Worm (Caenorhabditis elegans) whole organism, late embryonic: ENCODE data around the gene ilys-6.

ENCODE experiments used
- C08G9.2 ChIP-seq: sonication (generic microtip); optimal IDR thresholded peaks from 2 replicates; lab custom pipeline; 2016; ENCODE audit warnings: mild to moderate bottlenecking, missing genetic modification characterization, moderate library complexity, missing compliant biosample characterization
- C38D4.7 ChIP-seq: fragments of 200-800 bp; sonication (Bioruptor generic); optimal IDR thresholded peaks from 2 replicates; lab custom pipeline; 2018; ENCODE audit warnings: mild to moderate bottlenecking, missing genetic modification characterization, moderate library complexity, missing compliant biosample characterization
- F13H6.1 ChIP-seq: sonication (generic microtip); optimal IDR thresholded peaks from 2 replicates; lab custom pipeline; 2016; ENCODE audit warnings: missing genetic modification characterization, missing compliant biosample characterization
- K02D7.2 ChIP-seq: sonication (generic microtip); optimal IDR thresholded peaks from 2 replicates; lab custom pipeline; 2017; ENCODE audit warnings: mild to moderate bottlenecking, missing genetic modification characterization, missing compliant biosample characterization
- K09A11.1 ChIP-seq: sonication (generic microtip); optimal IDR thresholded peaks from 2 replicates; lab custom pipeline; 2017; ENCODE audit warnings: antibody characterized with exemption, mild to moderate bottlenecking, missing genetic modification characterization, missing compliant biosample characterization; ENCODE audit not compliant: insufficient read depth
- T23F11.4 ChIP-seq: fragments of 200-800 bp; sonication (Bioruptor generic); optimal IDR thresholded peaks from 2 replicates; lab custom pipeline; 2018; ENCODE audit warnings: mild to moderate bottlenecking, missing genetic modification characterization, missing compliant biosample characterization
- ceh-14 ChIP-seq: sonication (generic microtip); optimal IDR thresholded peaks from 2 replicates; lab custom pipeline; 2016; ENCODE audit warnings: missing genotype, missing genetic modification characterization, missing compliant biosample characterization
- ceh-18 ChIP-seq: sonication (generic microtip); optimal IDR thresholded peaks from 2 replicates; lab custom pipeline; 2016; ENCODE audit warnings: missing genetic modification characterization, missing compliant biosample characterization
- ceh-2 ChIP-seq: sonication (generic microtip); optimal IDR thresholded peaks from 2 replicates; lab custom pipeline; 2016; ENCODE audit warnings: missing genotype, missing genetic modification characterization, missing compliant biosample characterization
- ceh-30 ChIP-seq: fragments of 150-350 bp; optimal IDR thresholded peaks from 2 replicates; lab custom pipeline; 2014; ENCODE audit warnings: missing biosample characterization, missing genetic modification characterization
- ceh-31 ChIP-seq: sonication (generic microtip); optimal IDR thresholded peaks from 2 replicates; lab custom pipeline; 2016; ENCODE audit warnings: missing genetic modification characterization, missing compliant biosample characterization
- ceh-34 ChIP-seq: sonication (generic microtip); optimal IDR thresholded peaks from 2 replicates; lab custom pipeline; 2016; ENCODE audit warnings: mild to moderate bottlenecking, missing genetic modification characterization, missing compliant biosample characterization
- ceh-45 ChIP-seq: fragments of 200-800 bp; sonication (Bioruptor generic); IDR thresholded peaks from 2 replicates; pipeline ENCODE4 v1.3.6; 2022; ENCODE audit warnings: missing genetic modification reagents, missing genetic modification characterization, missing compliant biosample characterization
- ceh-48 ChIP-seq: sonication (generic microtip); optimal IDR thresholded peaks from 2 replicates; lab custom pipeline; 2016; ENCODE audit warnings: missing genetic modification characterization, inconsistent platforms, missing compliant biosample characterization
- dmd-4 ChIP-seq: sonication (generic microtip); optimal IDR thresholded peaks from 2 replicates; lab custom pipeline; 2016; ENCODE audit warnings: borderline replicate concordance, missing genetic modification characterization, missing compliant biosample characterization
- dve-1 ChIP-seq: sonication (generic microtip); optimal IDR thresholded peaks from 2 replicates; lab custom pipeline; 2017; ENCODE audit warnings: antibody characterized with exemption, mild to moderate bottlenecking, missing genetic modification characterization, missing compliant biosample characterization
- elt-2 ChIP-seq: sonication (generic microtip); optimal IDR thresholded peaks from 2 replicates; lab custom pipeline; 2016; ENCODE audit warnings: missing genetic modification reagents, missing genetic modification characterization, missing compliant biosample characterization
- elt-4 ChIP-seq: sonication (generic microtip); optimal IDR thresholded peaks from 2 replicates; lab custom pipeline; 2016; ENCODE audit warnings: missing genetic modification characterization, missing compliant biosample characterization
- fax-1 ChIP-seq: sonication (generic microtip); optimal IDR thresholded peaks from 2 replicates; lab custom pipeline; 2016; ENCODE audit warnings: missing genotype, missing genetic modification characterization, missing compliant biosample characterization
- gmeb-2 ChIP-seq: sonication (generic microtip); optimal IDR thresholded peaks from 2 replicates; lab custom pipeline; 2016; ENCODE audit warnings: missing genetic modification characterization, inconsistent platforms, missing compliant biosample characterization
- hlh-13 ChIP-seq: fragments of 200-800 bp; sonication (Bioruptor generic); optimal IDR thresholded peaks from 2 replicates; lab custom pipeline; 2018; ENCODE audit warnings: mild to moderate bottlenecking, missing genetic modification characterization, missing compliant biosample characterization
- hlh-15 ChIP-seq: sonication (generic microtip); optimal IDR thresholded peaks from 2 replicates; lab custom pipeline; 2016; ENCODE audit warnings: missing genetic modification characterization, missing compliant biosample characterization
- hlh-8 ChIP-seq: sonication (generic microtip); optimal IDR thresholded peaks from 2 replicates; lab custom pipeline; 2016; ENCODE audit warnings: missing genotype, missing genetic modification characterization, missing compliant biosample characterization
- lim-6 ChIP-seq: sonication (generic microtip); optimal IDR thresholded peaks from 2 replicates; lab custom pipeline; 2016; ENCODE audit warnings: missing genetic modification characterization, missing compliant biosample characterization
- lin-11 ChIP-seq: fragments of 200-800 bp; sonication (Bioruptor generic); optimal IDR thresholded peaks from 2 replicates; lab custom pipeline; 2018; ENCODE audit warnings: mild to moderate bottlenecking, missing genetic modification characterization, missing compliant biosample characterization
- nfya-1 ChIP-seq: sonication (generic microtip); optimal IDR thresholded peaks from 2 replicates; lab custom pipeline; 2017; ENCODE audit warnings: missing genetic modification characterization, mild to moderate bottlenecking, missing compliant biosample characterization, antibody characterized with exemption, moderate library complexity
- nhr-232 ChIP-seq: sonication (generic microtip); optimal IDR thresholded peaks from 2 replicates; lab custom pipeline; 2016; ENCODE audit warnings: missing genetic modification characterization, missing compliant biosample characterization
- npax-4 ChIP-seq: sonication (generic microtip); optimal IDR thresholded peaks from 2 replicates; lab custom pipeline; 2016; ENCODE audit warnings: missing genetic modification characterization, missing compliant biosample characterization
- pha-4 ChIP-seq: fragments of 150-350 bp; optimal IDR thresholded peaks from 2 replicates; lab custom pipeline; 2018; ENCODE audit warnings: missing biosample characterization, missing genetic modification reagents, missing genetic modification characterization
- pqm-1 ChIP-seq: sonication (generic microtip); optimal IDR thresholded peaks from 2 replicates; lab custom pipeline; 2016; ENCODE audit warnings: missing genetic modification characterization, missing compliant biosample characterization
- pros-1 ChIP-seq: fragments of 150-350 bp; optimal IDR thresholded peaks from 2 replicates; lab custom pipeline; 2014; ENCODE audit warnings: missing biosample characterization, missing genetic modification reagents, missing genetic modification characterization
- ref-2 ChIP-seq: sonication (generic microtip); optimal IDR thresholded peaks from 2 replicates; lab custom pipeline; 2016; ENCODE audit warnings: missing genetic modification characterization, missing compliant biosample characterization
- rnt-1 ChIP-seq: sonication (generic microtip); optimal IDR thresholded peaks from 2 replicates; lab custom pipeline; 2016; ENCODE audit warnings: missing genetic modification characterization, missing compliant biosample characterization
- sdc-2 ChIP-seq: sonication (generic microtip); optimal IDR thresholded peaks from 2 replicates; lab custom pipeline; 2016; ENCODE audit warnings: missing genotype, missing genetic modification characterization, missing compliant biosample characterization
- sox-2 ChIP-seq: fragments of 200-800 bp; sonication (Bioruptor generic); IDR thresholded peaks from 2 replicates; pipeline ENCODE4 v1.3.6; 2022; ENCODE audit warnings: missing genetic modification reagents, missing genetic modification characterization, missing compliant biosample characterization
- tbx-2 ChIP-seq: sonication (generic microtip); optimal IDR thresholded peaks from 2 replicates; lab custom pipeline; 2016; ENCODE audit warnings: missing genetic modification characterization, missing compliant biosample characterization
- ttx-3 ChIP-seq: sonication (generic microtip); optimal IDR thresholded peaks from 2 replicates; lab custom pipeline; 2016; ENCODE audit warnings: missing genetic modification reagents, missing genetic modification characterization, missing compliant biosample characterization
- unc-42 ChIP-seq: sonication (generic microtip); optimal IDR thresholded peaks from 2 replicates; lab custom pipeline; 2016; ENCODE audit warnings: missing genotype, missing genetic modification characterization, missing compliant biosample characterization
- unc-55 ChIP-seq: sonication (generic microtip); optimal IDR thresholded peaks from 2 replicates; lab custom pipeline; 2017; ENCODE audit warnings: missing biosample characterization, missing genetic modification reagents, missing genetic modification characterization
- unc-86 ChIP-seq: sonication (generic microtip); optimal IDR thresholded peaks from 2 replicates; lab custom pipeline; 2016; ENCODE audit warnings: missing genetic modification characterization, missing compliant biosample characterization
- zip-5 ChIP-seq: sonication (generic microtip); optimal IDR thresholded peaks from 2 replicates; lab custom pipeline; 2016; ENCODE audit warnings: missing genetic modification characterization, missing compliant biosample characterization
- ztf-16 ChIP-seq: sonication (generic microtip); optimal IDR thresholded peaks from 2 replicates; lab custom pipeline; 2017; ENCODE audit warnings: missing genetic modification characterization, missing compliant biosample characterization

ilys-6 gene

ce11 chrIV:4099773-4100172, 36.3 kb upstream of the ilys-6 start:
- TF ChIP-seq sdc-2 (no peak), T23F11.4 (GFP tag; lab: Kevin White, UChicago) (no peak)

DNA sequence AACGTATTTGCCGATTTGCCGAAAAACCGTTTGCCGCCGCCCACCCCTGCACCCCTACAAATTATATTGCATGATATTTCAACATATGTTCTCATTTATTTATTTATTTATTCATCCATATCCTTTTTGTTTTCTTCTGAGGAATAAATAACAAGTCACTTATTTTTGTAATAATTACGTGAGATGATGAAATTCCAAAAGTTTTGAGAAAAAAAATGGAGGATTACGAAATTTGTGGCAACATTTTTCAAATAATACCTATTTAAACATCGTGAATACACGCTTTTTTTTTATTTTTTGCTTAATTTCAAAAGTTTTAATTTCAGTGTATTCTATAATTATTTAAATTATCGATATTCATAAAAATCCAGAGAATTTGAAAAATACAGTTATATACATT, 33.5 kb upstream of the ilys-6 start:
- TF ChIP-seq C38D4.7 (GFP tag; lab: Kevin White, UChicago) (no peak), unc-86 (no peak), pros-1 (tag; lab: Kevin White, UChicago) (no peak), npax-4 (no peak), ceh-31 (tag; lab: Kevin White, UChicago) (no peak), sox-2 (GFP tag; lab: Robert Waterston, UW) (no peak), rnt-1 (tag; lab: Kevin White, UChicago) (no peak), zip-5 (tag; lab: Kevin White, UChicago) (no peak), ztf-16 (tag; lab: Kevin White, UChicago) (no peak), sdc-2 (no peak), nhr-232 (tag; lab: Kevin White, UChicago) (no peak), K02D7.2 (tag; lab: Kevin White, UChicago) (no peak), elt-2 (no peak), hlh-8 (tag; lab: Kevin White, UChicago) (no peak), ttx-3 (no peak), ref-2 (tag; lab: Kevin White, UChicago) (no peak), lim-6 (tag; lab: Kevin White, UChicago) (no peak)

DNA sequence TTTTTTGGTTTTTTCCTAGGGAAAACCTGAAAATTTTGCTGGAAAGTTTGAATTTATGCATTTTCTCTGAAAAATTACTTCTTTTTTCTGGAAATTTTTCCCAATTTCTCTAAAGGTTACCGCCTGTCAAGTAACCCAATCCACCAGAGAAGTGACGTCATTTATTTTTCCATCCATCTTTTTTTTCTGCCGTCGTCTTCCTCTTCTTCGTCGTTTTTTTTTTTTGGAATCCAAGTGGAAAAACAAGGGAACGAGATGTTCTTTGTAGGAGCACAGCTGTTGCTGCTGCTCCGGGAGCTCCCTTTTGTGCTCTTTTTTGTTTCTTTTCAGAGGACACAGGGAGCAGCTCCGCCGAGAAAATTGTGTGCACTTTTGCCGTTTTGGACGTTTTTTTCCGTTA, 30.9 kb upstream of the ilys-6 start:
- TF ChIP-seq dmd-4 (tag; lab: Kevin White, UChicago) (no peak), ceh-45 (GFP tag; lab: Robert Waterston, UW) (no peak), lin-11 (no peak), hlh-15 (no peak), rnt-1 (tag; lab: Kevin White, UChicago) (no peak), ceh-14 (tag; lab: Kevin White, UChicago) (no peak), sox-2 (GFP tag; lab: Robert Waterston, UW) (no peak), lim-6 (tag; lab: Kevin White, UChicago) (no peak), ceh-30 (tag; lab: Kevin White, UChicago) (no peak), F13H6.1 (tag; lab: Kevin White, UChicago) (no peak), T23F11.4 (GFP tag; lab: Kevin White, UChicago) (no peak), pha-4 (tag; lab: Kevin White, UChicago) (no peak), elt-4 (no peak), ref-2 (tag; lab: Kevin White, UChicago) (no peak), nfya-1 (tag; lab: Kevin White, UChicago) (no peak), fax-1 (tag; lab: Kevin White, UChicago) (no peak), ceh-48 (tag; lab: Kevin White, UChicago) (no peak), K02D7.2 (tag; lab: Kevin White, UChicago) (no peak)

DNA sequence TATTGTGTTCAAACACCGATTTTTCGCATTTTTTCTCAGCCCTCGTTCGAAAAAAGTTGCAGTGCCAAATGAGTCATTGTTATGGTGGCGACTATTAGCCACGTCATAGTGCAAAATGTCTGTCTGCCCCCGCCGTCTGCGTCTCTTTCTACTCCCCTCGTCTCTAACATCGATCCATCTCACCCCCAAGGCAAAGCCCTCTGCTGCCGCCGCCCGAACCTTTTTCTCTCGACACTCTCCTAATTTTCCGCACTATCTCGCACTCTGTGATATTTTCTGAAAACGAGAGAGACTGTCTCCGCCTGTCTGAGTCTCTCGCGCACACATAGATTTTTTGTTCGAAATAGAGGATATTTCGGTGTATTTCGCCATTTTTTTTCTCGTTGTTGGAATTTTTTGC, 29.6 kb upstream of the ilys-6 start:
- TF ChIP-seq sdc-2 (no peak), fax-1 (tag; lab: Kevin White, UChicago) (no peak), nfya-1 (tag; lab: Kevin White, UChicago) (peak; percentile 74), dve-1 (tag; lab: Kevin White, UChicago) (peak; percentile 21), ceh-45 (GFP tag; lab: Robert Waterston, UW) (no peak), T23F11.4 (GFP tag; lab: Kevin White, UChicago) (no peak), ceh-48 (tag; lab: Kevin White, UChicago) (peak; percentile 22), unc-55 (GFP tag; lab: Kevin White, UChicago) (peak; percentile 8), ceh-31 (tag; lab: Kevin White, UChicago) (peak; percentile 66), C38D4.7 (GFP tag; lab: Kevin White, UChicago) (no peak), dmd-4 (tag; lab: Kevin White, UChicago) (no peak), tbx-2 (peak; percentile 29), gmeb-2 (tag; lab: Kevin White, UChicago) (no peak), hlh-13 (GFP tag; lab: Kevin White, UChicago) (no peak), K09A11.1 (tag; lab: Kevin White, UChicago) (no peak), unc-42 (peak; percentile 17), C08G9.2 (tag; lab: Kevin White, UChicago) (peak; percentile 37), K02D7.2 (tag; lab: Kevin White, UChicago) (no peak), ceh-2 (tag; lab: Kevin White, UChicago) (peak; percentile 17), lin-11 (no peak), pqm-1 (tag; lab: Kevin White, UChicago) (no peak), ceh-18 (tag; lab: Kevin White, UChicago) (peak; percentile 73), ceh-34 (peak; percentile 27), F13H6.1 (tag; lab: Kevin White, UChicago) (peak; percentile 20)
